Worm (Caenorhabditis elegans): ENCODE results near the gene ZK353.3.

Gene ZK353.3

ce11 chrIII:8354644-8355461 lies 40.9 kb upstream of the ZK353.3 start, which contains the start of gene unc-116 (continued):
- no peak for TF ChIP-seq nhr-67 (tag; optimal IDR thresholded peaks at IDR 0.05)

ce11 chrIII:8355462-8355815 lies 40.3 kb upstream of the ZK353.3 start:
- no peak for TF ChIP-seq ceh-16 (tag; optimal IDR thresholded peaks at IDR 0.05)
- TF ChIP-seq fkh-10 (GFP tag; optimal IDR thresholded peaks at IDR 0.05), result no peak
- no peak for TF ChIP-seq eor-1 (tag; optimal IDR thresholded peaks at IDR 0.05)
- TF ChIP-seq mml-1 (tag; optimal IDR thresholded peaks at IDR 0.05), result no peak
- no peak for TF ChIP-seq lin-15B (tag; optimal IDR thresholded peaks at IDR 0.05)

ce11 chrIII:8356407-8356881 lies 39.3 kb upstream of the ZK353.3 start:
- TF ChIP-seq nhr-11 (tag; optimal IDR thresholded peaks at IDR 0.05) (peak; percentile 7), fos-1 (tag; optimal IDR thresholded peaks at IDR 0.05) (no peak), egl-27 (tag; optimal IDR thresholded peaks at IDR 0.05) (no peak), unc-39 (tag; optimal IDR thresholded peaks at IDR 0.05) (no peak), nfya-1 (tag; optimal IDR thresholded peaks at IDR 0.05; ENCODE audit: insufficient read depth) (peak; percentile 87), fkh-10 (GFP tag; optimal IDR thresholded peaks at IDR 0.05) (peak; percentile 11), elt-2 (tag; optimal IDR thresholded peaks at IDR 0.05) (peak; percentile 49), jun-1 (tag; optimal IDR thresholded peaks at IDR 0.05) (peak; percentile 80), snpc-4 (tag; optimal IDR thresholded peaks at IDR 0.05) (peak; percentile 70), eor-1 (tag; optimal IDR thresholded peaks at IDR 0.05) (no peak), nhr-25 (tag; optimal IDR thresholded peaks at IDR 0.05) (peak; percentile 73), lin-15B (tag; optimal IDR thresholded peaks at IDR 0.05) (peak; percentile 87), egl-5 (tag; optimal IDR thresholded peaks at IDR 0.05) (peak; percentile 47), lsy-12 (tag; optimal IDR thresholded peaks at IDR 0.05) (peak; percentile 49), nhr-237 (tag; optimal IDR thresholded peaks at IDR 0.05) (no peak), ztf-4 (tag; optimal IDR thresholded peaks at IDR 0.05) (no peak), ama-1 (optimal IDR thresholded peaks at IDR 0.05) (peak; percentile 59), nhr-43 (tag; optimal IDR thresholded peaks at IDR 0.05; ENCODE audit: poor library complexity, severe bottlenecking) (peak; percentile 51), ceh-9 (tag; optimal IDR thresholded peaks at IDR 0.05) (no peak), nhr-23 (tag; optimal IDR thresholded peaks at IDR 0.05) (peak; percentile 46), pqm-1 (tag; optimal IDR thresholded peaks at IDR 0.05) (peak; percentile 50), lin-39 (tag; optimal IDR thresholded peaks at IDR 0.05) (peak; percentile 67), hmg-11 (tag; optimal IDR thresholded peaks at IDR 0.05) (peak; percentile 95), ceh-28 (tag; optimal IDR thresholded peaks at IDR 0.05) (peak; percentile 58), R02D3.7 (tag; optimal IDR thresholded peaks at IDR 0.05) (peak; percentile 32), tbx-2 (tag; optimal IDR thresholded peaks at IDR 0.05) (no peak), pha-4 (tag; optimal IDR thresholded peaks at IDR 0.05) (peak; percentile 82), elt-1 (tag; optimal IDR thresholded peaks at IDR 0.05) (peak; percentile 15)

- TF ChIP-seq unc-39 (tag; optimal IDR thresholded peaks at IDR 0.05) (no peak), egl-5 (tag; optimal IDR thresholded peaks at IDR 0.05) (peak; percentile 99), ama-1 (optimal IDR thresholded peaks at IDR 0.05) (peak; percentile 27), jun-1 (tag; optimal IDR thresholded peaks at IDR 0.05) (peak; percentile 16), mdl-1 (tag; optimal IDR thresholded peaks at IDR 0.05) (no peak), fkh-2 (tag; optimal IDR thresholded peaks at IDR 0.05) (no peak), hmg-11 (tag; optimal IDR thresholded peaks at IDR 0.05) (peak; percentile 56), pqm-1 (tag; optimal IDR thresholded peaks at IDR 0.05) (peak; percentile 53), nhr-43 (tag; optimal IDR thresholded peaks at IDR 0.05; ENCODE audit: poor library complexity, severe bottlenecking) (peak; percentile 62), aly-2 (tag; optimal IDR thresholded peaks at IDR 0.05) (no peak), nhr-237 (tag; optimal IDR thresholded peaks at IDR 0.05) (no peak), nhr-77 (tag; optimal IDR thresholded peaks at IDR 0.05) (no peak), nfya-1 (tag; optimal IDR thresholded peaks at IDR 0.05; ENCODE audit: insufficient read depth) (peak; percentile 96), sea-2 (GFP tag; optimal IDR thresholded peaks at IDR 0.05) (no peak), nhr-76 (tag; optimal IDR thresholded peaks at IDR 0.05) (no peak), ceh-16 (tag; optimal IDR thresholded peaks at IDR 0.05) (no peak), elt-3 (tag; optimal IDR thresholded peaks at IDR 0.05) (peak in 1 of 3 experiments; percentile 26), elt-1 (tag; optimal IDR thresholded peaks at IDR 0.05) (no peak), fos-1 (tag; optimal IDR thresholded peaks at IDR 0.05) (no peak), nhr-12 (tag; optimal IDR thresholded peaks at IDR 0.05) (no peak), lsy-12 (tag; optimal IDR thresholded peaks at IDR 0.05) (peak; percentile 53), unc-62 (GFP tag; optimal IDR thresholded peaks at IDR 0.05) (no peak), pha-4 (tag; optimal IDR thresholded peaks at IDR 0.05) (peak; percentile 97), lin-15B (tag; optimal IDR thresholded peaks at IDR 0.05) (peak; percentile 98), nhr-28 (tag; optimal IDR thresholded peaks at IDR 0.05) (no peak), nhr-25 (tag; optimal IDR thresholded peaks at IDR 0.05) (peak; percentile 60), skn-1 (tag; optimal IDR thresholded peaks at IDR 0.05) (peak; percentile 85), elt-2 (tag; optimal IDR thresholded peaks at IDR 0.05) (peak; percentile 56), ztf-4 (tag; optimal IDR thresholded peaks at IDR 0.05) (no peak), tbx-2 (tag; optimal IDR thresholded peaks at IDR 0.05) (no peak), nhr-67 (tag; optimal IDR thresholded peaks at IDR 0.05) (no peak), ZK546.5 (tag; optimal IDR thresholded peaks at IDR 0.05) (no peak), ceh-28 (tag; optimal IDR thresholded peaks at IDR 0.05) (peak; percentile 47)
Measured at ce11 chrIII:8358213-8358672, 37.5 kb upstream of the ZK353.3 start, which contains the start of the genes R05D3.8 and rfp-1. Gene R05D3.8 (minus strand): TSS chrIII:8358327. Gene rfp-1 (plus strand): TSS chrIII:8358622.

Data from whole organism, L3 larva.